Worm (Caenorhabditis elegans): ENCODE measurements around the gene ttr-10.
"Not testable (repeated sequence)": the region's sequence is repeated elsewhere in the genome, so short reads cannot be mapped to it uniquely, and the experiment has no call there.

Gene ttr-10

DNA sequence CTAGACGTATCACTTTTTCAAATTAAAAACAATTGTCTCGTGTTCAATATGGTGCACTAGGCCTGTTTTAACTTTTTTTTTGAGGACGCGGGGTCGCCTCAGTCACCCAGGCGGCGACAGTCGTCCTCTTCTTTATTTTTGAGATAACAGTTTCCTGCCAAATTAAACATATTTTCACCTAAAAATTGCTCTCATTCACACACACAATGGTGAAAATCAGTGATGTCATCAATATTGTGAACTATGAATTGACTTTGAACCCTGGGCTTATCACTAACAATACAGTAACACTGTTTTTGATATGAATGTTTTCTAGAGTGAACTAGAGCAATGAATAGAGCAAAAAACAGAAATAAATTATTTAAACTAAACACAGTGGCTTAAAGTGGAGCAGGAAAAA, 32.4 kb downstream of the ttr-10 start:
- peak; percentile 75 for TF ChIP-seq elt-2 (tag; optimal IDR thresholded peaks at IDR 0.05)
- TF ChIP-seq nhr-47 (tag; optimal IDR thresholded peaks at IDR 0.05) = no peak

DNA sequence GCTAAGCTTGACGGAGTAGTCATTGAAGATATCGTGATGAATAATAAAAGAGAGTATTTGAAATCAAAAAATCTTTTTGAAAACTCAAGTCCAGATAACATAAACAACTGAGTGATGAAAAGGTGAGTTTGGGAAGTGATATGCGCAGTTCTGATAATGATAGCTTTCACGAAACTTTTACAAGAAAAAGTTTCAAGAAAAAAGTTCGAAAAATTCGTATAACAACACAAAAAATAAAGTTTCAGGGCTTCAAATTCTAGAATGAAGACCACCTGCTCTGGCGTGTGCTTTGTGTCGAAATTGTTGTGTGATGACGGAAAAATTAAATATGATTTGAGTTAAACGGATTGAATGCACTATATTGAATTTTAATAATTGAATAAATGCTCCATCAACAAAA, 33.6 kb downstream of the ttr-10 start, which contains the start of gene srb-19:
srb-19 (minus strand) TSS at position 101 of the 400 bp plus-strand sequence.
- TF ChIP-seq nhr-71 (tag; optimal IDR thresholded peaks at IDR 0.05) (peak; percentile 26), fkh-8 (tag; optimal IDR thresholded peaks at IDR 0.05) (peak; percentile 1), snpc-4 (tag; optimal IDR thresholded peaks at IDR 0.05) (no peak)

DNA sequence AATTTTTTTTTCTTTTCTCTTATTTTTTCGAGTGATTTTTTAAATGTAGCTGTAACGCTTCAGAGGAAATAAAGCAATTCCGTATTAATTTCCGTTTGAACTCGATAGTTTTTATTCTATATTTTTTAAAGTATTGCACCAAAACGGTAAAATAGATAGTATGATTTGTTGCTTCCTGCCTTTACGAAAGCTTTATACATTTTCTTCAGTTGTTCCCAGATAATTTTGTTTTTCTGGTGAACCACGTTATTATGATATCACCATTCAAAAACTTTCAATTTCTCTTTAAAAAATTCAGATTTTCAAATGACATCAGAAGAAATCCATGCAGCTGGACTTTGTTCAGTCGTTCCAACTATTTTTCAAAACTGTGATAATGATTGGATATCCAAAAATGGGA, 38.8 kb downstream of the ttr-10 start, which contains the start of gene srb-18:
srb-18 (plus strand) TSS at position 301 of the 400 bp plus-strand sequence.
- TF ChIP-seq Y116A8C.19 (tag; optimal IDR thresholded peaks at IDR 0.05; ENCODE audit: borderline replicate concordance) (no peak), blmp-1 (tag; optimal IDR thresholded peaks at IDR 0.05) (no peak), ceh-8 (GFP tag; optimal IDR thresholded peaks at IDR 0.05) (no peak), mef-2 (tag; optimal IDR thresholded peaks at IDR 0.05) (no peak), sptf-1 (tag; optimal IDR thresholded peaks at IDR 0.05) (no peak), nhr-11 (tag; optimal IDR thresholded peaks at IDR 0.05) (no peak), nhr-76 (tag; optimal IDR thresholded peaks at IDR 0.05) (no peak), ceh-82 (tag; optimal IDR thresholded peaks at IDR 0.05) (no peak), lin-14 (GFP tag; optimal IDR thresholded peaks at IDR 0.05) (no peak), tlp-1 (tag; optimal IDR thresholded peaks at IDR 0.05) (no peak), sox-4 (tag; optimal IDR thresholded peaks at IDR 0.05) (no peak)

DNA sequence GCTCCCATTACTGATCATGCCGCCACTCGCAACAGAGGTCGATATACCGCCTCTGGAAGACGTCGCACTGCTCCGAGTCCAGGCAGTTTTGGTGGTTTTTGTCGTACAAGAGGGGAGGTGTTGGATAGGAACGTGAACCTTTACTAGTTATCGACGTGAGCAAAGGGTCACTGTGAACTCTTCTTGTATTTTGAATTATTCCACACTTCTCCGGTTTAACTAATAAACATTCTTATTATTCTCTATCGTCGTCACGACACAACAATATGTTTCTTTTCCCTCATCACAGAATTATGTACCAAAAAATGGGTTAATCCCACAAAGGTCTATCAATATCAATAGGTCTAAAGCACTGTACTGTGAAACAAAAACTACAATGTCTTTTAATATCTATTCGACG, 42.3 kb downstream of the ttr-10 start, which contains the start of gene nhr-171:
nhr-171 (plus strand) TSS at position 301 of the 400 bp plus-strand sequence.
- not testable (repeated sequence) for TF ChIP-seq fkh-10 (GFP tag; optimal IDR thresholded peaks at IDR 0.05); sptf-1 (tag; optimal IDR thresholded peaks at IDR 0.05); isw-1 (GFP tag; IDR thresholded peaks at IDR 0.05)

DNA sequence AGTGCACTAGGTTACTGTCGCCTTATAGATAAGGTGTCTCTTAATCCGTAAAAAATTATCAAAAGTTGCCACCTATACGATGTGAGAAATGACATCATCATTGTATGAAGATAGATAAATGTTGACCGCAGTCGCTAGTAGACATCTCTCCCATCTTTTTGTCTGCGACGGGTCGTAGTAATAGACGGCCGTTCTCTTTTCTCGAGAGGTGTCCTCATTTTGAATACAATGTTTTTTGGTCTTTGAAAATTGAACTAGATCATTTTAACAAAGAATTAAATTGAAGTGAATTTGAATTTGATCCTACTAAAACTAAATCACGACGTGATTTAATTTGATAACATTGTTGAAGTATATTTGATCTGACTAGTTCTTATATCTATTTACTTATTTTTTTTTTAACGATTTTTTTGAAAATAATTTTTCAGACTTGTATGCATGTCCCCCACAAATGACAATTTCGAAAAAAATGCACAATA, 45.1 kb downstream of the ttr-10 start, which contains the start of the genes str-31 and nhr-172:
str-31 (minus strand) TSS at position 101 of the 479 bp plus-strand sequence.
nhr-172 (plus strand) TSS at position 429 of the 479 bp plus-strand sequence.
- TF ChIP-seq lin-35 (GFP tag; optimal IDR thresholded peaks at IDR 0.05) = no peak
- TF ChIP-seq nhr-11 (tag; optimal IDR thresholded peaks at IDR 0.05) = no peak
- TF ChIP-seq ets-5 (GFP tag; IDR thresholded peaks at IDR 0.05) = no peak
- TF ChIP-seq fos-1 (tag; optimal IDR thresholded peaks at IDR 0.05) = no peak
- TF ChIP-seq elt-3 (tag; optimal IDR thresholded peaks at IDR 0.05) = no peak
- no peak for TF ChIP-seq snu-23 (GFP tag; optimal IDR thresholded peaks at IDR 0.05)
- no peak for TF ChIP-seq efl-1 (optimal IDR thresholded peaks at IDR 0.05)
- no peak for TF ChIP-seq efl-1 (GFP tag; optimal IDR thresholded peaks at IDR 0.05 in 1 of 2)
- TF ChIP-seq fkh-8 (tag; optimal IDR thresholded peaks at IDR 0.05) = no peak
- TF ChIP-seq jun-1 (tag; optimal IDR thresholded peaks at IDR 0.05) = no peak
- TF ChIP-seq dsc-1 (tag; optimal IDR thresholded peaks at IDR 0.05) = no peak
- TF ChIP-seq xbp-1 (tag; optimal IDR thresholded peaks at IDR 0.05) = no peak
- TF ChIP-seq egl-27 (tag; optimal IDR thresholded peaks at IDR 0.05) = no peak
- no peak for TF ChIP-seq nhr-12 (tag; optimal IDR thresholded peaks at IDR 0.05)
- TF ChIP-seq ceh-90 (tag; optimal IDR thresholded peaks at IDR 0.05) = no peak
- TF ChIP-seq skn-1 (tag; optimal IDR thresholded peaks at IDR 0.05) = no peak
- no peak for TF ChIP-seq unc-86 (tag; optimal IDR thresholded peaks at IDR 0.05)

DNA sequence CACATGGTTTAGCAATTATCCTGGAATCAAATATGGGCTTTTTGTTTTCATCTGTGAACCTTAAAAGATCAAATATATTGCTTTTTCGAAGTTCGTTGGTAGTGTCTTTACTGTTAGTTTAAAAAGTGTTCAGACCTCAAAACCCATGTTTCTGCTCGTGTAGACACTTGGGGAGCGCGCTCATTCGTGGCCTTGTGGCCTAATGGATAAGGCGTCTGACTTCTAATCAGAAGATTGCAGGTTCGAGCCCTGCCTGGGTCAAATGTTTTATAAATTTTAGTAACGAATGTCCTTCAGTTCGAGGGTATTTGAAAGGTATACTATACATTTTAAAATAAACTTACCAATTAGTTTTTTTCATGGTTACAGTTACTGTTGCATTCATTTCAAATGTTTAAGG, 47.5 kb downstream of the ttr-10 start:
- TF ChIP-seq dsc-1 (tag; optimal IDR thresholded peaks at IDR 0.05) = no peak
- TF ChIP-seq nhr-20 (tag; optimal IDR thresholded peaks at IDR 0.05) = peak; percentile 10
- TF ChIP-seq nhr-19 (GFP tag; conservative IDR thresholded peaks at IDR 0.05) = peak; percentile 47; the same call in 1 of the 2 replicates
- peak; percentile 20 for TF ChIP-seq nhr-71 (tag; optimal IDR thresholded peaks at IDR 0.05)
- no peak for TF ChIP-seq grh-1 (GFP tag; IDR thresholded peaks at IDR 0.05)
- TF ChIP-seq snu-23 (GFP tag; optimal IDR thresholded peaks at IDR 0.05) = peak; percentile 47
- TF ChIP-seq lsy-2 (tag; optimal IDR thresholded peaks at IDR 0.05) = peak in 1 of 2 experiments; percentile 27
- TF ChIP-seq ceh-88 (GFP tag; IDR thresholded peaks at IDR 0.05) = no peak
- TF ChIP-seq nhr-90 (tag; optimal IDR thresholded peaks at IDR 0.05; ENCODE audit: poor library complexity) = peak; percentile 30
- no peak for TF ChIP-seq lin-13 (GFP tag; optimal IDR thresholded peaks at IDR 0.05)
- TF ChIP-seq mdl-1 (tag; optimal IDR thresholded peaks at IDR 0.05) = peak in 1 of 2 experiments; percentile 2
- peak in 1 of 2 experiments; percentile 13 for TF ChIP-seq efl-1 (optimal IDR thresholded peaks at IDR 0.05)
- peak in 1 of 2 experiments; percentile 50 for TF ChIP-seq efl-1 (GFP tag; optimal IDR thresholded peaks at IDR 0.05 in 1 of 2)
- peak in 1 of 3 experiments; percentile 2 for TF ChIP-seq dpl-1 (GFP tag; optimal IDR thresholded peaks at IDR 0.05)
- TF ChIP-seq rnt-1 (tag; optimal IDR thresholded peaks at IDR 0.05) = peak; percentile 35
- no peak for TF ChIP-seq jun-1 (tag; optimal IDR thresholded peaks at IDR 0.05)
